Worm (Caenorhabditis elegans) whole organism, midembryonic: ENCODE measurements around the gene fipr-29.

Source experiments
- T22C8.4 ChIP-seq: fragments of 200-800 bp; sonication (Bioruptor generic); IDR thresholded peaks from 2 replicates; pipeline ENCODE4 v1.3.6; 2022; ENCODE audit warnings: missing genetic modification characterization, missing compliant biosample characterization
- cog-1 ChIP-seq: sonication (generic microtip); optimal IDR thresholded peaks from 2 replicates; lab custom pipeline; 2016; ENCODE audit warnings: missing genetic modification characterization, missing compliant biosample characterization
- flt-1 ChIP-seq: fragments of 200-800 bp; sonication (Bioruptor generic); IDR thresholded peaks from 2 replicates; pipeline ENCODE4 v1.3.6; 2022; ENCODE audit warnings: missing genetic modification characterization, missing compliant biosample characterization
- klf-2 ChIP-seq: fragments of 200-800 bp; sonication (Bioruptor generic); conservative IDR thresholded peaks from 2 replicates; pipeline ENCODE4 v1.3.6; 2022; ENCODE audit warnings: missing genetic modification reagents, missing genetic modification characterization, missing compliant biosample characterization
- med-1 ChIP-seq: sonication (generic microtip); optimal IDR thresholded peaks from 2 replicates; lab custom pipeline; 2017; ENCODE audit warnings: missing genetic modification characterization, mild to moderate bottlenecking, missing compliant biosample characterization, antibody characterized with exemption, missing genetic modification reagents; ENCODE audit not compliant: insufficient read depth
- ref-1 ChIP-seq: fragments of 200-800 bp; sonication (Bioruptor generic); conservative IDR thresholded peaks from 2 replicates; pipeline ENCODE4 v1.3.6; 2022; ENCODE audit warnings: missing genetic modification reagents, missing genetic modification characterization, missing compliant biosample characterization
- tab-1 ChIP-seq: fragments of 200-800 bp; sonication (Bioruptor generic); IDR thresholded peaks from 2 replicates; pipeline ENCODE4 v1.3.6; 2022; ENCODE audit warnings: missing genetic modification characterization, missing compliant biosample characterization
- ztf-23 ChIP-seq: fragments of 200-800 bp; sonication (Bioruptor generic); IDR thresholded peaks from 2 replicates; pipeline ENCODE4 v1.3.6; 2022; ENCODE audit warnings: missing genetic modification reagents, missing genetic modification characterization, missing compliant biosample characterization
- ztf-29 ChIP-seq: fragments of 200-800 bp; sonication (Bioruptor generic); IDR thresholded peaks from 2 replicates; pipeline ENCODE4 v1.3.6; 2022; ENCODE audit warnings: missing genetic modification reagents, missing genetic modification characterization, missing compliant biosample characterization

fipr-29 gene

DNA sequence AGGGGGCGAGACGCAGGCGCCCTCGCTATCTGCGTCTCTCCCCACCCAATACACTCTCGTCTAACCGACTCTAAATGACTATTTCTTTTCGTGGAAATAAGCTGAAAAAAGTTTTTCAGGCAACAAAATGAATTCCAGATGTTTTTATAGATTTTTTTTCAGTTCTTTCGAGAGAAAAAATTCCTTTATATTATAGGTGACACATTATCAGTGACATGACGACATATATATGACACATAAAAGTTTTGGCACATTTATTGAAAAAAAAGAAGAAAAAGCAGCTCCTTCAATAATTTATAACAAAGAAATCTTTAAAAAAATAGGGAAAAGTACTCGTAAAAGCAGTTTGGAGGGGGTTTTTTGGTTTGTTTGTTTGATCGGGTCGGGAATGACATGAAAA lies at the start of gene fipr-29:
Gene fipr-29, minus strand, starts transcription at position 101 of the 400 bp plus-strand sequence.
- no peak for TF ChIP-seq T22C8.4 (GFP tag; lab: Robert Waterston, UW)
- no peak for TF ChIP-seq ref-1 (GFP tag; lab: Robert Waterston, UW)
- no peak for TF ChIP-seq flt-1 (GFP tag; lab: Robert Waterston, UW)
- TF ChIP-seq med-1: no peak
- TF ChIP-seq klf-2 (GFP tag; lab: Robert Waterston, UW): no peak
- no peak for TF ChIP-seq ztf-29 (GFP tag; lab: Robert Waterston, UW)
- TF ChIP-seq cog-1: no peak
- no peak for TF ChIP-seq ztf-23 (GFP tag; lab: Robert Waterston, UW)
- TF ChIP-seq tab-1 (GFP tag; lab: Robert Waterston, UW): no peak

- TF ChIP-seq ref-1 (GFP tag; lab: Robert Waterston, UW): no peak
- no peak for TF ChIP-seq flt-1 (GFP tag; lab: Robert Waterston, UW)
- TF ChIP-seq klf-2 (GFP tag; lab: Robert Waterston, UW): no peak
- TF ChIP-seq ztf-23 (GFP tag; lab: Robert Waterston, UW): no peak
- no peak for TF ChIP-seq tab-1 (GFP tag; lab: Robert Waterston, UW)
- no peak for TF ChIP-seq med-1
- no peak for TF ChIP-seq ztf-29 (GFP tag; lab: Robert Waterston, UW)
- no peak for TF ChIP-seq cog-1
Observed at ce11 chrIII:3109564-3109963, 49.4 kb upstream of the fipr-29 start.

DNA sequence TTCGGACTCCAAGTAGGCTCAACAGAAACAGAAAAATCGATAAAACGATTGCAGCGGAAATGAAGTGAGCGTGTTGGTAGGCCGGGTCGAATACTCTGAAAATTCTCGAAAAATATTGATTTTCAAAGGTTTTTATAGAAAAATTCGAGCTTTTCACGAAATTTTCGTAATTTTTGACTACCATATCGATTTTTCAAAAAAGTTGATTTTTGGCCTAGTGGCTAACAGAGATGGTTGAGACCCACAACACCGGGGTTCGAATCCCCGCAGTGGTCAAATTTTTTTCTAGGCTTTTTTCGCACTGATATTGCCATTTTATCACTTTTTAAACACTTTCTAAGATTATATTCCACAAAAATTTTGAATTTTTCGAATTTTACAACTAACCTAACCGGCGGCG lies 48.6 kb upstream of the fipr-29 start:
- TF ChIP-seq ztf-23 (GFP tag; lab: Robert Waterston, UW) (no peak), tab-1 (GFP tag; lab: Robert Waterston, UW) (no peak), T22C8.4 (GFP tag; lab: Robert Waterston, UW) (no peak), flt-1 (GFP tag; lab: Robert Waterston, UW) (no peak)

DNA sequence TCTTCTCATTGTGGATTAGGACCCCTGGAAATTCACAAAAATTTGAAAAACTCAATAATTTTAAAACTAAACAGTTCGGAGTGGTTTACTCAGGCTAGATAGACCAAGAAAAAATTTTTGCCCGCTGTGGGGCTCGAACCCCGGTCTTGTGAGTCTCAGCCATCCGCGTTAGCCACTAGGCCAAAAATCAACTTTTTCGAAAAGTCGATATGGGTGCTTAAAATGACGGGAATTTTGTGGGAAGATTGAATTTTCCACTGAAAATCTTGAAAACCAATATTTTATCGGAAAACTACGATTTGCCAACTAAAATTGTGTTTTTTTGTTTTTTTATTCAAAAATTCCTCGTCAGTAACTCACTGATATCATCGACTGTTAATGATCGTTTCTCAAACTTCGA lies 47.4 kb upstream of the fipr-29 start:
- TF ChIP-seq cog-1: no peak
- TF ChIP-seq ztf-23 (GFP tag; lab: Robert Waterston, UW): no peak
- no peak for TF ChIP-seq klf-2 (GFP tag; lab: Robert Waterston, UW)

DNA sequence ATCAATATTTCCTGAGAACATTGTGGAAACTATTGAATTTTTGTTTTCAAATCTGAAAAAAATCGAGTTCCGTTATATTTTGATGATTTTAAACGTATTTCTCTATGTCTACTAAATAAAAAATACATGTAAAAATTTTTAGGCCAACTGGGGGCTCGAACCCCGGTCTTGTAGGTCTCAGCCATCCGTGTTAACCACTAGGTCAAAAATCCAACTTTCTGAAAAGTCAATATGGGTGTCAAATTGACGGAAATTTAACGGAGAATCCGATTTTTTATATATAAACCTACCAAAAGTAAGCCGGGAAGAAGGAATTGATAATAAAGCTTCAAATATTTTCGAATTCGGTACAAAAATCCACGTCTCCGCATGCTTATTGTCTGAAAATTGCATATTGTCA lies 46.1 kb upstream of the fipr-29 start:
- no peak for TF ChIP-seq cog-1
- TF ChIP-seq klf-2 (GFP tag; lab: Robert Waterston, UW): no peak
- TF ChIP-seq tab-1 (GFP tag; lab: Robert Waterston, UW): no peak
- no peak for TF ChIP-seq T22C8.4 (GFP tag; lab: Robert Waterston, UW)
- TF ChIP-seq ztf-29 (GFP tag; lab: Robert Waterston, UW): no peak
- no peak for TF ChIP-seq ztf-23 (GFP tag; lab: Robert Waterston, UW)
- no peak for TF ChIP-seq med-1
- TF ChIP-seq flt-1 (GFP tag; lab: Robert Waterston, UW): no peak
- TF ChIP-seq ref-1 (GFP tag; lab: Robert Waterston, UW): no peak

- TF ChIP-seq ztf-23 (GFP tag; lab: Robert Waterston, UW) (no peak), ztf-29 (GFP tag; lab: Robert Waterston, UW) (no peak), T22C8.4 (GFP tag; lab: Robert Waterston, UW) (no peak), med-1 (no peak), cog-1 (no peak), klf-2 (GFP tag; lab: Robert Waterston, UW) (no peak)
Observed at ce11 chrIII:3105212-3105611, 45.0 kb upstream of the fipr-29 start.

DNA sequence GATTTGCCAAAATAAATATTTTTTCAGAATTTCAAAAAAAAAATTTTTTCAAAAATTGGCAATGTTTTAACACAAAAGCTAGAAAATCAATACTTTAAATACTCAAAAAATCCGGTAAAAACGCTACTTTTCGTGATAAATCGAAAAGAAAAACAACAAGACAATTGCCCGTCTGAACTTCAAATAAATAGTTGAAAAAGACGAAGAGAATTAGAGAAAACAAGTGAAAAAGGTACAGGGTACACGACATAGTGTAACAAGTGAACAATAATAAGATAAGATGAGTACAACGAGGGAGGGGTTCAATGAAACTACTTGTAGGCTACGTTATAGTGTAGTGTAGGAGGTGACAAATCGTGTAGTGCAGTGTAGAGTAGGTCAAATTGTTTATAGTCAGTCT lies 44.4 kb upstream of the fipr-29 start:
- no peak for TF ChIP-seq cog-1
- no peak for TF ChIP-seq tab-1 (GFP tag; lab: Robert Waterston, UW)
- no peak for TF ChIP-seq flt-1 (GFP tag; lab: Robert Waterston, UW)
- TF ChIP-seq klf-2 (GFP tag; lab: Robert Waterston, UW): no peak
- TF ChIP-seq T22C8.4 (GFP tag; lab: Robert Waterston, UW): no peak
- no peak for TF ChIP-seq med-1
- no peak for TF ChIP-seq ztf-23 (GFP tag; lab: Robert Waterston, UW)
- no peak for TF ChIP-seq ztf-29 (GFP tag; lab: Robert Waterston, UW)
- TF ChIP-seq ref-1 (GFP tag; lab: Robert Waterston, UW): no peak

DNA sequence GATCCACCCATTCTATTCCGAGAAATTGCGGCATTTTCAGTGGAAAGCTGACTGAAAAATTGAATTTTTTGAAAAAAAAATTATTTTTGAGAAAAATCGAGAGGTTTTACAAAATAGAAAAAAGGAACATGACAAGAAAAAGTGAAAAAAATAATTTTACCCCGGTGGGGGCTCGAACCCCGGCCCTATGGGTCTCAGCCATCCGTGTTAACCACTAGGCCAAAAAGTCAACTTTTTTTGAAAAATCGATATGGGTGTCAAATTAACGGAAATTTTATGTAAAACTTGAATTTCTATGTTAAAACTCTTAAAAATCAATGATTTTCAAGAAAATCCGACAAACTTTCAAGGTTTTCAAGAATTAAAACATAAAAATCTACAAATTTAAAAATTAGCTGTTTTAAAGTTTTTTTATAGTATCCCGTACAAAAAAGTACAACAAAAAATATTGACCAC lies 43.8 kb upstream of the fipr-29 start, which contains the start of gene Y53G8B.2:
Gene Y53G8B.2, minus strand, starts transcription at position 51 of the 456 bp plus-strand sequence.
- TF ChIP-seq ref-1 (GFP tag; lab: Robert Waterston, UW) (no peak), tab-1 (GFP tag; lab: Robert Waterston, UW) (no peak), flt-1 (GFP tag; lab: Robert Waterston, UW) (no peak), klf-2 (GFP tag; lab: Robert Waterston, UW) (no peak), T22C8.4 (GFP tag; lab: Robert Waterston, UW) (no peak)

DNA sequence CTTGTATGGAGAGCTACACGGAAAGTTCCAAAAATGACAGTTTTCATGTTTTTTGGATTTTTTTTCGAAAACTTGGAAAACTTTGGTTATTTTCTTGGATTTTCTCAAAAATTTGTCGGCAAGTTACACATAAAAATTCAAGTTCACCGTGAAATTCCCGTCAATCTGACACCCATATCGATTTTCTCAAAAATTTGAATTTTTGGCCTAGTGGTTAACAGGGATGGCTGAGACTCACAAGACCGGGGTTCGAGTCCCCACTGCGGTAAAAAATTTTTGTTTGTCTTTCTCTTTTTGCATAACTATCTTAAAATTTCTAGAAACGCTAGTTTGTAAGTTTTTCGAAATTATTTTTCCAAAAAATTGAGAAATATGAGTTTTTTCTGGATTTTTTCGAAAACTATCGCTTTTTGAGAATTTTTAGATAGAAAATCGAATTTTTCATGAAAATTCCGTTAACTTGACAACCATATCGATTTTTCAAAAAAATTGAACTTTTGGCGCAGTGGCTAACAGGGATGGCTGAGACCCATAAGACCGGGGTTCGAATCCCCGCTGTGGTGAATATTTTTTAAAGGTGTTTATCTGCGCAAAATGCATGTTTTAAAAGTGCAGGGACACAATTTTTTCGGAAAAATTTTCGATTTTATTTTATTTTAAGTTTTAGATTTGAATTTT lies 40.6 kb upstream of the fipr-29 start:
- TF ChIP-seq cog-1: no peak

ce11 chrIII:3100124-3100523 lies 40.0 kb upstream of the fipr-29 start:
- no peak for TF ChIP-seq cog-1
- no peak for TF ChIP-seq tab-1 (GFP tag; lab: Robert Waterston, UW)
- peak; percentile 83 for TF ChIP-seq T22C8.4 (GFP tag; lab: Robert Waterston, UW)

- TF ChIP-seq cog-1: no peak
- no peak for TF ChIP-seq klf-2 (GFP tag; lab: Robert Waterston, UW)
- TF ChIP-seq ztf-29 (GFP tag; lab: Robert Waterston, UW): no peak
- TF ChIP-seq T22C8.4 (GFP tag; lab: Robert Waterston, UW): no peak
- TF ChIP-seq ref-1 (GFP tag; lab: Robert Waterston, UW): no peak
- TF ChIP-seq ztf-23 (GFP tag; lab: Robert Waterston, UW): no peak
- TF ChIP-seq flt-1 (GFP tag; lab: Robert Waterston, UW): no peak
- TF ChIP-seq tab-1 (GFP tag; lab: Robert Waterston, UW): no peak
- no peak for TF ChIP-seq med-1
Observed at ce11 chrIII:3099407-3099806, 39.2 kb upstream of the fipr-29 start.
